Worm (Caenorhabditis elegans) whole organism, L1 larva: ENCODE results near the gene F38A1.13.

Experiments used
- F16B12.6 ChIP-seq: fragments of 150-350 bp; optimal IDR thresholded peaks from 2 replicates; lab custom pipeline; 2014; ENCODE audit warnings: missing biosample characterization, missing genetic modification characterization
- alr-1 ChIP-seq: fragments of 200-800 bp; sonication (Bioruptor generic); optimal IDR thresholded peaks from 2 replicates; lab custom pipeline; 2018; ENCODE audit warnings: borderline replicate concordance, mild to moderate bottlenecking, missing genetic modification characterization, missing compliant biosample characterization
- aly-2 ChIP-seq: fragments of 150-350 bp; optimal IDR thresholded peaks from 2 replicates; lab custom pipeline; 2014; ENCODE audit warnings: missing biosample characterization, missing genetic modification characterization
- blmp-1 ChIP-seq: fragments of 150-350 bp; optimal IDR thresholded peaks from 2 replicates; lab custom pipeline; 2014; ENCODE audit warnings: missing biosample characterization, missing genetic modification characterization
- ceh-82 ChIP-seq, 3 experiments: fragments of 150-350 bp in 1 of 3; sonication (generic microtip) in 2 of 3; optimal IDR thresholded peaks; 2 replicates each; lab custom pipeline; 2014 to 2017; ENCODE audit warnings: missing biosample characterization in 3 of 3, missing genetic modification characterization in 3 of 3
- ceh-90 ChIP-seq: sonication (generic microtip); optimal IDR thresholded peaks from 2 replicates; lab custom pipeline; 2016; ENCODE audit warnings: missing genetic modification characterization, missing compliant biosample characterization
- ces-1 ChIP-seq: fragments of 150-350 bp; optimal IDR thresholded peaks from 2 replicates; lab custom pipeline; 2014; ENCODE audit warnings: missing biosample characterization, missing genetic modification reagents, missing genetic modification characterization
- dpl-1 ChIP-seq, 3 experiments: fragments of 150-350 bp in 2 of 3; sonication (generic microtip) in 1 of 3; optimal IDR thresholded peaks; 2 replicates each; lab custom pipeline; 2014 to 2017; ENCODE audit warnings: missing biosample characterization in 3 of 3, missing genetic modification characterization in 3 of 3, missing genetic modification reagents in 3 of 3
- dsc-1 ChIP-seq: sonication (generic microtip); optimal IDR thresholded peaks from 2 replicates; lab custom pipeline; 2016; ENCODE audit warnings: mild to moderate bottlenecking, missing genetic modification characterization, missing compliant biosample characterization
- efl-1 ChIP-seq, 4 experiments: fragments of 150-350 bp; optimal IDR thresholded peaks in 3 of 4; peaks in 1 of 4; 1 replicate in 1 of 4; 2 replicates in 3 of 4; lab custom pipeline; 2014; ENCODE audit warnings: missing biosample characterization in 2 of 4, missing genetic modification characterization in 2 of 4, missing genetic modification reagents in 2 of 4
- efl-3 ChIP-seq: fragments of 200-800 bp; sonication (Bioruptor generic); optimal IDR thresholded peaks from 2 replicates; lab custom pipeline; 2018; ENCODE audit warnings: mild to moderate bottlenecking, missing genetic modification characterization, missing compliant biosample characterization
- egl-13 ChIP-seq: sonication (generic microtip); optimal IDR thresholded peaks from 2 replicates; lab custom pipeline; 2016; ENCODE audit warnings: missing genotype, missing genetic modification reagents, missing genetic modification characterization, missing compliant biosample characterization
- egl-27 ChIP-seq, 2 experiments: fragments of 150-350 bp in 1 of 2; sonication (generic microtip); optimal IDR thresholded peaks; 3 replicates each; lab custom pipeline; 2017 to 2018; ENCODE audit warnings: missing biosample characterization in 2 of 2, missing genetic modification characterization in 2 of 2, missing genetic modification reagents in 2 of 2
- elt-2 ChIP-seq: sonication (generic microtip); optimal IDR thresholded peaks from 2 replicates; lab custom pipeline; 2016; ENCODE audit warnings: missing genetic modification characterization, mild to moderate bottlenecking, inconsistent platforms, missing compliant biosample characterization, missing genetic modification reagents
- fkh-10 ChIP-seq: sonication (generic microtip); optimal IDR thresholded peaks from 2 replicates; lab custom pipeline; 2017; ENCODE audit warnings: missing biosample characterization, missing genetic modification reagents, missing genetic modification characterization
- fkh-4 ChIP-seq: sonication (generic microtip); optimal IDR thresholded peaks from 2 replicates; lab custom pipeline; 2016; ENCODE audit warnings: missing compliant biosample characterization, missing genetic modification characterization, borderline replicate concordance
- fos-1 ChIP-seq: fragments of 150-350 bp; optimal IDR thresholded peaks from 2 replicates; lab custom pipeline; 2014; ENCODE audit warnings: missing biosample characterization, missing genetic modification characterization
- grh-1 ChIP-seq: fragments of 200-800 bp; sonication (Bioruptor generic); IDR thresholded peaks from 2 replicates; pipeline ENCODE4 v1.3.6; 2022; ENCODE audit warnings: missing genetic modification reagents, missing genetic modification characterization, missing compliant biosample characterization
- hlh-17 ChIP-seq: fragments of 200-800 bp; sonication (Bioruptor generic); optimal IDR thresholded peaks from 2 replicates; lab custom pipeline; 2018; ENCODE audit warnings: missing genetic modification characterization, mild to moderate bottlenecking, missing compliant biosample characterization, moderate library complexity, borderline replicate concordance
- irx-1 ChIP-seq: sonication (generic microtip); optimal IDR thresholded peaks from 2 replicates; lab custom pipeline; 2016; ENCODE audit warnings: missing genetic modification characterization, missing compliant biosample characterization
- isw-1 ChIP-seq: fragments of 200-800 bp; sonication (Bioruptor generic); IDR thresholded peaks from 2 replicates; pipeline ENCODE4 v1.3.6; 2022; ENCODE audit warnings: missing genetic modification characterization, missing compliant biosample characterization
- jun-1 ChIP-seq: fragments of 150-350 bp; optimal IDR thresholded peaks from 2 replicates; lab custom pipeline; 2014; ENCODE audit warnings: missing biosample characterization, missing genetic modification reagents, missing genetic modification characterization
- lin-13 ChIP-seq: fragments of 150-350 bp; optimal IDR thresholded peaks from 2 replicates; lab custom pipeline; 2014; ENCODE audit warnings: missing biosample characterization, missing genetic modification reagents, missing genetic modification characterization
- lin-15B ChIP-seq: fragments of 150-350 bp; sonication (generic microtip); optimal IDR thresholded peaks from 3 replicates; lab custom pipeline; 2014; ENCODE audit warnings: missing biosample characterization, missing genetic modification characterization
- lin-39 ChIP-seq: fragments of 150-350 bp; optimal IDR thresholded peaks from 2 replicates; lab custom pipeline; 2014; ENCODE audit warnings: missing biosample characterization, missing genetic modification reagents, missing genetic modification characterization
- lsy-2 ChIP-seq, 2 experiments: fragments of 150-350 bp; optimal IDR thresholded peaks; 2 replicates each; lab custom pipeline; 2014; ENCODE audit warnings: missing biosample characterization in 2 of 2, missing genetic modification characterization in 2 of 2
- mab-9 ChIP-seq: fragments of 200-800 bp; sonication (Bioruptor generic); IDR thresholded peaks from 2 replicates; pipeline ENCODE4 v1.3.6; 2022; ENCODE audit warnings: missing genetic modification reagents, missing genetic modification characterization, missing compliant biosample characterization
- mep-1 ChIP-seq: fragments of 150-350 bp; optimal IDR thresholded peaks from 2 replicates; lab custom pipeline; 2014; ENCODE audit warnings: missing biosample characterization, missing genetic modification characterization
- nhr-11 ChIP-seq: fragments of 150-350 bp; optimal IDR thresholded peaks from 2 replicates; lab custom pipeline; 2014; ENCODE audit warnings: missing biosample characterization, missing genetic modification characterization
- nhr-19 ChIP-seq: fragments of 200-800 bp; sonication (Bioruptor generic); conservative IDR thresholded peaks from 2 replicates; pipeline ENCODE4 v1.3.6; 2022; ENCODE audit warnings: missing genetic modification characterization, missing compliant biosample characterization
- nhr-20 ChIP-seq: sonication (generic microtip); optimal IDR thresholded peaks from 2 replicates; lab custom pipeline; 2016; ENCODE audit warnings: mild to moderate bottlenecking, missing genetic modification characterization, missing compliant biosample characterization
- nhr-47 ChIP-seq: sonication (generic microtip); optimal IDR thresholded peaks from 2 replicates; lab custom pipeline; 2016; ENCODE audit warnings: mild to moderate bottlenecking, missing genetic modification characterization, moderate library complexity, missing compliant biosample characterization
- nhr-71 ChIP-seq: sonication (generic microtip); optimal IDR thresholded peaks from 2 replicates; lab custom pipeline; 2016; ENCODE audit warnings: mild to moderate bottlenecking, missing genetic modification characterization, moderate library complexity, missing compliant biosample characterization
- nhr-76 ChIP-seq: sonication (generic microtip); optimal IDR thresholded peaks from 2 replicates; lab custom pipeline; 2017; ENCODE audit warnings: missing biosample characterization, missing genetic modification characterization
- nhr-77 ChIP-seq: fragments of 150-350 bp; optimal IDR thresholded peaks from 2 replicates; lab custom pipeline; 2014; ENCODE audit warnings: missing biosample characterization, missing genetic modification characterization
- nhr-84 ChIP-seq: sonication (generic microtip); optimal IDR thresholded peaks from 2 replicates; lab custom pipeline; 2017; ENCODE audit warnings: missing biosample characterization, missing genetic modification characterization
- nhr-85 ChIP-seq: sonication (generic microtip); peaks from one replicate; lab custom pipeline; 2016; ENCODE audit warnings: missing genetic modification characterization, inconsistent platforms, missing compliant biosample characterization
- rnt-1 ChIP-seq: sonication (generic microtip); optimal IDR thresholded peaks from 2 replicates; lab custom pipeline; 2016; ENCODE audit warnings: mild to moderate bottlenecking, missing genetic modification characterization, moderate library complexity, missing compliant biosample characterization
- skn-1 ChIP-seq: fragments of 150-350 bp; optimal IDR thresholded peaks from 2 replicates; lab custom pipeline; 2014; ENCODE audit warnings: missing biosample characterization, missing genetic modification characterization
- sptf-1 ChIP-seq: fragments of 150-350 bp; optimal IDR thresholded peaks from 2 replicates; lab custom pipeline; 2014; ENCODE audit warnings: missing biosample characterization, missing genetic modification characterization
- sup-37 ChIP-seq: fragments of 200-800 bp; sonication (Bioruptor generic); optimal IDR thresholded peaks from 2 replicates; lab custom pipeline; 2018; ENCODE audit warnings: mild to moderate bottlenecking, missing genetic modification characterization, missing compliant biosample characterization
- tbx-2 ChIP-seq: sonication (generic microtip); optimal IDR thresholded peaks from 2 replicates; lab custom pipeline; 2016; ENCODE audit warnings: missing genetic modification characterization, missing compliant biosample characterization
- unc-86 ChIP-seq: sonication (generic microtip); optimal IDR thresholded peaks from 2 replicates; lab custom pipeline; 2016; ENCODE audit warnings: missing genetic modification characterization, missing compliant biosample characterization
- unc-98 ChIP-seq: fragments of 200-800 bp; sonication (Bioruptor generic); IDR thresholded peaks from 2 replicates; pipeline ENCODE4 v1.3.6; 2022; ENCODE audit warnings: missing genetic modification characterization, missing compliant biosample characterization
- xbp-1 ChIP-seq: sonication (generic microtip); optimal IDR thresholded peaks from 2 replicates; lab custom pipeline; 2016; ENCODE audit warnings: missing genetic modification characterization, missing compliant biosample characterization
- zag-1 ChIP-seq: fragments of 150-350 bp; optimal IDR thresholded peaks from 2 replicates; lab custom pipeline; 2014; ENCODE audit warnings: missing biosample characterization, missing genetic modification characterization

Gene F38A1.13

DNA sequence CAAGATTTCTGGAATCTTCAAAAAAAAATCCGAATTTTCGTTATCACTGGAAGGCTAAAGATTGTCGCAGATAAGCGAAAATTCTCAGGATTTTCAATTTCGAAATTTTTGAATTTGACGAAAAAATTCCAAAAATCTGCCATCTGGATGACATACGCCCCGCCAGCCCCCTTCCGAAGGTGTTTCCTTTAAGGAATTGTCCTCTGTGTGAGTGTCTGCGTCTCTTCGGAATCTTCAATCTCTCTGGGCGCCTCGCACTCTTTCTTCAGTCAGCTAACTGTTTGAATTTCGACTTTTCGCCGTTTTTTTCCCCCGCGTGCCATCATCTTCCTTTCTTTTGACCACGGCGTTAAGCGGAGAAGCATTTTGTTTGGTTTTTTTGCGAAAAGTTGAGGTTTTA, 21.5 kb downstream of the F38A1.13 start:
- no peak for TF ChIP-seq unc-86 (tag; lab: Kevin White, UChicago)
- TF ChIP-seq dpl-1 (GFP tag; optimal IDR thresholded peaks at IDR 0.05; lab: Kevin White, UChicago): no peak
- no peak for TF ChIP-seq sptf-1 (tag; lab: Kevin White, UChicago)
- TF ChIP-seq nhr-71: no peak
- TF ChIP-seq hlh-17 (GFP tag; lab: Kevin White, UChicago): no peak
- TF ChIP-seq efl-1 (optimal IDR thresholded peaks at IDR 0.05; lab: Kevin White, UChicago): no peak
- no peak for TF ChIP-seq efl-1 (GFP tag; optimal IDR thresholded peaks at IDR 0.05 in 1 of 2; lab: Kevin White, UChicago)
- TF ChIP-seq mep-1: no peak
- no peak for TF ChIP-seq nhr-77 (tag; lab: Kevin White, UChicago)
- no peak for TF ChIP-seq isw-1
- no peak for TF ChIP-seq nhr-76 (tag; lab: Kevin White, UChicago)
- no peak for TF ChIP-seq lin-39
- no peak for TF ChIP-seq fkh-4 (tag; lab: Kevin White, UChicago)
- TF ChIP-seq dsc-1 (tag; lab: Kevin White, UChicago): no peak
- TF ChIP-seq aly-2: no peak
- no peak for TF ChIP-seq rnt-1 (tag; lab: Kevin White, UChicago)
- no peak for TF ChIP-seq elt-2 (tag; lab: Kevin White, UChicago)
- TF ChIP-seq unc-98 (GFP tag; lab: Robert Waterston, UW): no peak
- TF ChIP-seq nhr-11 (tag; lab: Kevin White, UChicago): no peak

DNA sequence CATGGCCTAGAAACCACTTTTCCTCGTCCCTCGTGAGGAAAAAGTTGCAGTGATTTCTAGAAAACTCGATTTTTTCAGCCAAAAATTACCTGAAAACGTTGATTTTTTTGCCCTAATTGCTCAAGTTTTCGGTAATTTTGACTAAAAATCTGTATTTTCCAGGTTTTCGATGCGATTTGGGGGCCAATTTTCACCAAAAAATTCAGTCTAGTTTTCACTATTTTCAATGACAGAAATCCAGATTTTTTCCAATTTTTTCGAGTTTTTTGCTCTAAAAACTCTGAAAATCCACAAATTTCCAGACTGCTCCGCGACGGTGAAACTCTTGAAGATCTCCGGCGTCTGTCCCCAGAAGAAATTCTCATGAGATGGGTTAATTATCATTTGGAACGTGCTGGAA, 24.3 kb downstream of the F38A1.13 start, which contains the start of gene plst-1:
TSS of gene plst-1 (plus strand) at position 301 of the 400 bp plus-strand sequence.
- no peak for TF ChIP-seq nhr-19 (GFP tag; lab: Robert Waterston, UW)
- TF ChIP-seq isw-1: no peak
- no peak for TF ChIP-seq jun-1 (tag; lab: Kevin White, UChicago)
- TF ChIP-seq nhr-47: no peak
- no peak for TF ChIP-seq sup-37
- TF ChIP-seq efl-3 (GFP tag; lab: Kevin White, UChicago): no peak
- no peak for TF ChIP-seq ces-1
- no peak for TF ChIP-seq nhr-11 (tag; lab: Kevin White, UChicago)
- no peak for TF ChIP-seq nhr-84 (tag; lab: Kevin White, UChicago)
- TF ChIP-seq skn-1: no peak
- TF ChIP-seq blmp-1 (tag; lab: Kevin White, UChicago): no peak
- TF ChIP-seq grh-1: no peak
- TF ChIP-seq fkh-10 (GFP tag; lab: Kevin White, UChicago): no peak

DNA sequence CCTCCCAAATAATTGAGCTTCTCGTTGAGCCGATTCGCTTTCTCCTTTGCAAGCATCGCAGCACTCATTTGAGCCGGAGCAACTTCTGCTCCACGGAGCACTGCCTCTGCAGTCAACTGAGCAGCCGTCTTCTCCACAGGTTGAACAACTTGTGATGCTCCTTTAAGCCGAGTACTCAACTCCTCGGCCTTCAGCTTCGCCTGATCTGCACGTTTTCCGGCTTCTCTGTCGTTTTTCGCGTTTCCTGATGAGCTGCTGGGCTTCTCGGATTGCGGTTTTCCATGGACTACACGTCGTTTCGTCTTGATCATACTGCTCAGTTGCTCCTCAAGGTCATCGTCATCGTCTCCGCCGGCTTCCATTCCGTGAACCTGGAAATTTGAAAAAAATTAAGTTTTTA, 34.0 kb downstream of the F38A1.13 start:
- no peak for TF ChIP-seq ceh-90
- no peak for TF ChIP-seq F16B12.6 (tag; lab: Kevin White, UChicago)
- no peak for TF ChIP-seq mab-9 (GFP tag; lab: Robert Waterston, UW)

DNA sequence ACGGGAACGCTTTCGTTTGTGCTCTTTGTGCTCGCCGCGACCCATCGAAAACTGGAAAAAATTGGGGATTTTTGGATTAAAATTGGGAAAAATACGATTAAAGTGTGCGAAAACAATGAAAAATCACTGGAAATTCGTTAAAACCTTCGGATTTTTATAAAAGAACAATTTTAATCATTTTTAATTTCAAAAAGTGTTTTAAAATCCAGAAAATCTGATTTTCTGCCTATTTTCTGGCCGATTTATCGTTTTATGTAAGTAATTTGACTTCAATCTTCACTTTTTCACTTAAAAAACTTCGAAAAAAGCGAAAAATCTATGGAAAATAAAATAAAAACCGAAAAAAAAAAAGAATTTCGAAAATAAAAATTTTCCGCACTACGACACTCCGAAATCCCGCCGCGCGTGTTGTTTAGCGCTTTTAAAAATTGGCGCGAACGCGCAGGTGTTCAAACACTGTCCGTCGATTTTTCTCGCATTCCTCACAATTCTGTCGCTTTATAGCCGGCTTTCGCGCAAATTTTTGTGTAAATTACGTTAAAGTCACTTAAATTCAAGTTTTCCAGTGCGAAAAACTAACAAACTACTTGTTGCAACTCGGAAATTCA, 44.7 kb downstream of the F38A1.13 start, which contains the start of the genes ddx-46 and F53H1.4:
TSS of gene ddx-46 (minus strand) at position 51 of the 608 bp plus-strand sequence.
TSS of gene F53H1.4 (plus strand) at position 567 of the 608 bp plus-strand sequence.
- peak; percentile 90 to 92 (median 92) for TF ChIP-seq dpl-1 (GFP tag; optimal IDR thresholded peaks at IDR 0.05; lab: Kevin White, UChicago)
- TF ChIP-seq isw-1: peak; percentile 57
- TF ChIP-seq nhr-20 (tag; lab: Kevin White, UChicago): no peak
- TF ChIP-seq lsy-2 (tag; optimal IDR thresholded peaks at IDR 0.05; lab: Kevin White, UChicago): peak; percentile 60 to 66
- TF ChIP-seq efl-3 (GFP tag; lab: Kevin White, UChicago): no peak
- TF ChIP-seq lin-13 (GFP tag; lab: Kevin White, UChicago): peak; percentile 33
- TF ChIP-seq mep-1: peak; percentile 43
- TF ChIP-seq nhr-84 (tag; lab: Kevin White, UChicago): no peak
- TF ChIP-seq alr-1 (tag; lab: Kevin White, UChicago): no peak
- no peak for TF ChIP-seq egl-27 (tag; optimal IDR thresholded peaks at IDR 0.05; lab: Kevin White, UChicago)
- no peak for TF ChIP-seq fos-1 (tag; lab: Kevin White, UChicago)
- TF ChIP-seq egl-13: peak; percentile 10
- peak; percentile 48 for TF ChIP-seq tbx-2
- TF ChIP-seq xbp-1 (tag; lab: Kevin White, UChicago): peak; percentile 40
- peak; percentile 46 to 70 (median 62) for TF ChIP-seq ceh-82 (tag; optimal IDR thresholded peaks at IDR 0.05; lab: Kevin White, UChicago)
- TF ChIP-seq fkh-4 (tag; lab: Kevin White, UChicago): peak; percentile 24
- TF ChIP-seq lin-15B: peak; percentile 79
- TF ChIP-seq zag-1: no peak
- TF ChIP-seq efl-1 (optimal IDR thresholded peaks at IDR 0.05; lab: Kevin White, UChicago): peak; percentile 91 to 94
- peak; percentile 94 to 99 for TF ChIP-seq efl-1 (GFP tag; optimal IDR thresholded peaks at IDR 0.05 in 1 of 2; lab: Kevin White, UChicago)
- TF ChIP-seq F16B12.6 (tag; lab: Kevin White, UChicago): peak; percentile 33
- peak; percentile 48 for TF ChIP-seq nhr-85 (tag; lab: Kevin White, UChicago)
- TF ChIP-seq irx-1 (tag; lab: Kevin White, UChicago): peak; percentile 43
